Fruit fly (Drosophila melanogaster) whole organism, adult: ENCODE measurements around the gene Adk2.

ENCODE experiments used
- CG11617 ChIP-seq: fragments of 200-800 bp; sonication (Bioruptor generic); optimal IDR thresholded peaks from 2 replicates; lab custom pipeline; 2017; ENCODE audit warnings: mild to moderate bottlenecking, missing biosample characterization, missing genetic modification reagents, missing genetic modification characterization
- CG12768 ChIP-seq: fragments of 200-800 bp; sonication (Bioruptor generic); optimal IDR thresholded peaks from 2 replicates; lab custom pipeline; 2017; ENCODE audit warnings: missing biosample characterization, missing genetic modification characterization, mild to moderate bottlenecking, moderate library complexity, missing genetic modification reagents
- CG14711 ChIP-seq: fragments of 200-800 bp; sonication (Bioruptor generic); optimal IDR thresholded peaks from 2 replicates; lab custom pipeline; 2018; ENCODE audit warnings: missing biosample characterization, mild to moderate bottlenecking, missing genetic modification characterization, moderate library complexity
- CG1620 ChIP-seq: fragments of 200-800 bp; sonication (Bioruptor generic); optimal IDR thresholded peaks from 2 replicates; lab custom pipeline; 2016; ENCODE audit warnings: missing biosample characterization, missing genetic modification characterization
- CG33017 ChIP-seq: fragments of 200-800 bp; sonication (Bioruptor generic); optimal IDR thresholded peaks from 2 replicates; lab custom pipeline; 2018; ENCODE audit warnings: missing biosample characterization, mild to moderate bottlenecking, missing genetic modification characterization, moderate library complexity
- CG5204 ChIP-seq: fragments of 200-800 bp; sonication (Bioruptor generic); optimal IDR thresholded peaks from 2 replicates; lab custom pipeline; 2016; ENCODE audit warnings: missing biosample characterization, missing genetic modification characterization
- CG7045 ChIP-seq: fragments of 200-800 bp; sonication (Bioruptor generic); optimal IDR thresholded peaks from 2 replicates; lab custom pipeline; 2017; ENCODE audit warnings: missing biosample characterization, mild to moderate bottlenecking, missing genetic modification characterization
- CG7101 ChIP-seq: fragments of 200-800 bp; sonication (Bioruptor generic); optimal IDR thresholded peaks from 2 replicates; lab custom pipeline; 2018; ENCODE audit warnings: missing biosample characterization, mild to moderate bottlenecking, missing genetic modification characterization, moderate library complexity
- Clk ChIP-seq: fragments of 200-800 bp; sonication (Bioruptor generic); optimal IDR thresholded peaks from 2 replicates; lab custom pipeline; 2017; ENCODE audit warnings: missing biosample characterization, missing genetic modification characterization
- Crg-1 ChIP-seq: fragments of 200-800 bp; sonication (Bioruptor generic); optimal IDR thresholded peaks from 2 replicates; lab custom pipeline; 2016; ENCODE audit warnings: missing biosample characterization, missing genetic modification characterization
- Hr96 ChIP-seq: fragments of 200-800 bp; sonication (Bioruptor generic); optimal IDR thresholded peaks from 2 replicates; lab custom pipeline; 2016; ENCODE audit warnings: missing biosample characterization, missing genetic modification characterization
- Mnt ChIP-seq: fragments of 200-800 bp; sonication (Bioruptor generic); optimal IDR thresholded peaks from 2 replicates; lab custom pipeline; 2016; ENCODE audit warnings: missing biosample characterization, mild to moderate bottlenecking, missing genetic modification characterization
- bab1 ChIP-seq: fragments of 200-800 bp; sonication (Bioruptor generic); optimal IDR thresholded peaks from 3 replicates; lab custom pipeline; 2019; ENCODE audit warnings: missing biosample characterization, mild to moderate bottlenecking, missing genetic modification characterization, moderate library complexity
- cic ChIP-seq: fragments of 200-800 bp; sonication (Bioruptor generic); optimal IDR thresholded peaks from 2 replicates; lab custom pipeline; 2017; ENCODE audit warnings: missing biosample characterization, mild to moderate bottlenecking, missing genetic modification characterization, moderate library complexity
- cnc ChIP-seq, 2 experiments: fragments of >200 bp; optimal IDR thresholded peaks; 2 replicates each; lab custom pipeline; 2017
- kay ChIP-seq: fragments of 200-800 bp; sonication (Bioruptor generic); peaks from one replicate; lab custom pipeline; 2016; ENCODE audit warnings: missing biosample characterization, missing genetic modification characterization, borderline replicate concordance
- ovo ChIP-seq: fragments of 200-800 bp; sonication (Bioruptor generic); optimal IDR thresholded peaks from 2 replicates; lab custom pipeline; 2016; ENCODE audit warnings: missing biosample characterization, missing genetic modification characterization
- pad ChIP-seq: fragments of 200-800 bp; sonication (Bioruptor generic); optimal IDR thresholded peaks from 3 replicates; lab custom pipeline; 2017; ENCODE audit warnings: missing biosample characterization, missing genetic modification characterization, mild to moderate bottlenecking, moderate library complexity, missing genetic modification reagents
- tj ChIP-seq: fragments of 200-800 bp; sonication (Bioruptor generic); optimal IDR thresholded peaks from 3 replicates; lab custom pipeline; 2017; ENCODE audit warnings: missing biosample characterization, mild to moderate bottlenecking, missing genetic modification characterization, moderate library complexity
- toe ChIP-seq: fragments of 200-800 bp; sonication (Bioruptor generic); optimal IDR thresholded peaks from 2 replicates; lab custom pipeline; 2016; ENCODE audit warnings: missing biosample characterization, missing genetic modification characterization

Adk2 gene

dm6 chr3L:13061322-13061809 lies 38.9 kb upstream of the Adk2 start, which contains the start of the genes CG14115 and CG34428:
CG14115 (minus strand) TSS chr3L:13061422.
CG34428 (plus strand) TSS chr3L:13061759.
- TF ChIP-seq pad (GFP tag; lab: Kevin White, UChicago) (no peak), CG7101 (no peak), bab1 (GFP tag; lab: Kevin White, UChicago) (no peak), Crg-1 (GFP tag; lab: Kevin White, UChicago) (no peak), CG1620 (GFP tag; lab: Kevin White, UChicago) (no peak), CG7045 (GFP tag; lab: Kevin White, UChicago) (no peak), Clk (GFP tag; lab: Kevin White, UChicago) (no peak), cic (no peak), cnc (optimal IDR thresholded peaks at IDR 0.05; lab: Kevin White, UChicago) (no peak)

- TF ChIP-seq cnc (optimal IDR thresholded peaks at IDR 0.05; lab: Kevin White, UChicago) (no peak), CG7101 (no peak), CG7045 (GFP tag; lab: Kevin White, UChicago) (no peak), bab1 (GFP tag; lab: Kevin White, UChicago) (no peak), Clk (GFP tag; lab: Kevin White, UChicago) (no peak), CG14711 (tag; lab: Kevin White, UChicago) (no peak), Crg-1 (GFP tag; lab: Kevin White, UChicago) (no peak)
These were observed 35.9 kb upstream of the Adk2 start for dm6 chr3L:13058429-13058828.

- no peak for TF ChIP-seq CG12768
- TF ChIP-seq cnc (optimal IDR thresholded peaks at IDR 0.05; lab: Kevin White, UChicago) = no peak
- TF ChIP-seq kay (GFP tag; lab: Kevin White, UChicago) = no peak
- no peak for TF ChIP-seq CG5204 (GFP tag; lab: Kevin White, UChicago)
- no peak for TF ChIP-seq CG1620 (GFP tag; lab: Kevin White, UChicago)
- no peak for TF ChIP-seq Hr96 (GFP tag; lab: Kevin White, UChicago)
- TF ChIP-seq toe (GFP tag; lab: Kevin White, UChicago) = no peak
- TF ChIP-seq ovo (GFP tag; lab: Kevin White, UChicago) = no peak
- TF ChIP-seq CG7045 (GFP tag; lab: Kevin White, UChicago) = no peak
- TF ChIP-seq cic = no peak
These were observed 28.3 kb upstream of the Adk2 start for dm6 chr3L:13050675-13051202.

- TF ChIP-seq toe (GFP tag; lab: Kevin White, UChicago) (no peak), CG33017 (tag; lab: Kevin White, UChicago) (no peak), CG11617 (GFP tag; lab: Kevin White, UChicago) (no peak), CG5204 (GFP tag; lab: Kevin White, UChicago) (no peak), tj (no peak), Mnt (GFP tag; lab: Kevin White, UChicago) (no peak), cic (no peak), kay (GFP tag; lab: Kevin White, UChicago) (no peak), cnc (optimal IDR thresholded peaks at IDR 0.05; lab: Kevin White, UChicago) (no peak), bab1 (GFP tag; lab: Kevin White, UChicago) (no peak), pad (GFP tag; lab: Kevin White, UChicago) (no peak), Crg-1 (GFP tag; lab: Kevin White, UChicago) (no peak), CG1620 (GFP tag; lab: Kevin White, UChicago) (no peak), CG12768 (no peak)
These were observed 27.2 kb upstream of the Adk2 start for dm6 chr3L:13049671-13050070.

dm6 chr3L:13046758-13047157 lies 24.3 kb upstream of the Adk2 start, which contains the start of gene CG11279:
CG11279 (plus strand) TSS chr3L:13046977.
- TF ChIP-seq toe (GFP tag; lab: Kevin White, UChicago) (no peak), CG7045 (GFP tag; lab: Kevin White, UChicago) (no peak), bab1 (GFP tag; lab: Kevin White, UChicago) (peak; percentile 36), cnc (optimal IDR thresholded peaks at IDR 0.05; lab: Kevin White, UChicago) (no peak), Mnt (GFP tag; lab: Kevin White, UChicago) (peak; percentile 26)

- no peak for TF ChIP-seq kay (GFP tag; lab: Kevin White, UChicago)
- TF ChIP-seq CG12768 = peak; percentile 3
- no peak for TF ChIP-seq Crg-1 (GFP tag; lab: Kevin White, UChicago)
- TF ChIP-seq CG11617 (GFP tag; lab: Kevin White, UChicago) = peak; percentile 62
- TF ChIP-seq Hr96 (GFP tag; lab: Kevin White, UChicago) = no peak
- peak; percentile 61 for TF ChIP-seq cic
- TF ChIP-seq cnc (optimal IDR thresholded peaks at IDR 0.05; lab: Kevin White, UChicago) = no peak
- TF ChIP-seq pad (GFP tag; lab: Kevin White, UChicago) = peak; percentile 49
- TF ChIP-seq tj = peak; percentile 6
- no peak for TF ChIP-seq ovo (GFP tag; lab: Kevin White, UChicago)
- peak; percentile 73 for TF ChIP-seq Mnt (GFP tag; lab: Kevin White, UChicago)
- TF ChIP-seq bab1 (GFP tag; lab: Kevin White, UChicago) = peak; percentile 51
- no peak for TF ChIP-seq CG5204 (GFP tag; lab: Kevin White, UChicago)
- TF ChIP-seq CG7101 = no peak
- peak; percentile 22 for TF ChIP-seq CG14711 (tag; lab: Kevin White, UChicago)
- no peak for TF ChIP-seq toe (GFP tag; lab: Kevin White, UChicago)
- no peak for TF ChIP-seq CG33017 (tag; lab: Kevin White, UChicago)
- TF ChIP-seq CG7045 (GFP tag; lab: Kevin White, UChicago) = no peak
- TF ChIP-seq CG1620 (GFP tag; lab: Kevin White, UChicago) = peak; percentile 4
- TF ChIP-seq Clk (GFP tag; lab: Kevin White, UChicago) = no peak
These were observed 21.9 kb upstream of the Adk2 start, which contains the start of gene Syx13 for dm6 chr3L:13044335-13044814. Syx13 (plus strand) TSS chr3L:13044434.
